Fruit fly (Drosophila melanogaster) whole organism, embryonic: ENCODE measurements around the gene Rab3-GEF.

Experiments used
- ATbp ChIP-seq: fragments of 200-800 bp; sonication (Bioruptor generic); optimal IDR thresholded peaks from 2 replicates; lab custom pipeline; 2017; ENCODE audit warnings: missing biosample characterization, mild to moderate bottlenecking, missing genetic modification characterization, missing genetic modification reagents
- Bdp1 ChIP-seq: fragments of 200-800 bp; sonication (Bioruptor generic); optimal IDR thresholded peaks from 3 replicates; lab custom pipeline; 2016; ENCODE audit warnings: missing biosample characterization, missing genetic modification characterization
- C15 ChIP-seq: fragments of 200-800 bp; sonication (Bioruptor generic); IDR thresholded peaks from 3 replicates; pipeline ENCODE4 v1.3.6; 2022; ENCODE audit warnings: missing biosample characterization, missing genetic modification characterization
- CG10959 ChIP-seq: fragments of 200-800 bp; sonication (Bioruptor generic); IDR thresholded peaks from 2 replicates; pipeline ENCODE4 v1.3.6; 2022; ENCODE audit warnings: missing biosample characterization, missing genetic modification characterization
- CG13424 ChIP-seq: fragments of 200-800 bp; sonication (Bioruptor generic); optimal IDR thresholded peaks from 2 replicates; lab custom pipeline; 2019; ENCODE audit warnings: missing biosample characterization, mild to moderate bottlenecking, missing genetic modification characterization, moderate library complexity
- CG2678 ChIP-seq: fragments of 200-800 bp; sonication (Bioruptor generic); optimal IDR thresholded peaks from 3 replicates; lab custom pipeline; 2019; ENCODE audit warnings: missing biosample characterization, mild to moderate bottlenecking, missing genetic modification characterization, moderate library complexity
- CG30403 ChIP-seq: fragments of 200-800 bp; sonication (Bioruptor generic); optimal IDR thresholded peaks from 3 replicates; lab custom pipeline; 2016; ENCODE audit warnings: missing biosample characterization, missing genetic modification characterization
- CG31365 ChIP-seq: fragments of 200-800 bp; sonication (Bioruptor generic); optimal IDR thresholded peaks from 2 replicates; lab custom pipeline; 2018; ENCODE audit warnings: missing biosample characterization, mild to moderate bottlenecking, missing genetic modification characterization
- CG31441 ChIP-seq: fragments of 200-800 bp; sonication (Bioruptor generic); IDR thresholded peaks from 2 replicates; pipeline ENCODE4 v1.3.6; 2022; ENCODE audit warnings: missing biosample characterization, missing genetic modification characterization
- CG32532 ChIP-seq: fragments of 200-800 bp; sonication (Bioruptor generic); IDR thresholded peaks from 2 replicates; pipeline ENCODE4 v1.3.6; 2022; ENCODE audit warnings: missing biosample characterization, missing genetic modification characterization
- CG3407 ChIP-seq: fragments of 200-800 bp; sonication (Bioruptor generic); optimal IDR thresholded peaks from 2 replicates; lab custom pipeline; 2018; ENCODE audit warnings: missing biosample characterization, mild to moderate bottlenecking, missing genetic modification characterization
- CG3838 ChIP-seq: fragments of 200-800 bp; sonication (Bioruptor generic); optimal IDR thresholded peaks from 3 replicates; lab custom pipeline; 2016; ENCODE audit warnings: missing biosample characterization, missing genetic modification characterization
- CG6272 ChIP-seq: fragments of 200-800 bp; sonication (Bioruptor generic); IDR thresholded peaks from 2 replicates; pipeline ENCODE4 v1.3.6; 2022; ENCODE audit warnings: missing biosample characterization, missing genetic modification characterization
- CG6683 ChIP-seq: fragments of 200-800 bp; sonication (Bioruptor generic); optimal IDR thresholded peaks from 2 replicates; lab custom pipeline; 2017; ENCODE audit warnings: missing biosample characterization, mild to moderate bottlenecking, missing genetic modification characterization, missing genetic modification reagents
- CG8359 ChIP-seq: fragments of 200-800 bp; sonication (Bioruptor generic); optimal IDR thresholded peaks from 2 replicates; lab custom pipeline; 2017; ENCODE audit warnings: missing biosample characterization, mild to moderate bottlenecking, missing genetic modification characterization, borderline replicate concordance
- CTCF ChIP-seq: fragments of 200-800 bp; sonication (Bioruptor generic); optimal IDR thresholded peaks from 2 replicates; lab custom pipeline; 2017; ENCODE audit warnings: missing biosample characterization, mild to moderate bottlenecking, missing genetic modification characterization, moderate library complexity
- Dp ChIP-seq: fragments of 200-800 bp; sonication (Bioruptor generic); optimal IDR thresholded peaks from 2 replicates; lab custom pipeline; 2018; ENCODE audit warnings: missing biosample characterization, mild to moderate bottlenecking, missing genetic modification characterization, moderate library complexity
- Gsc ChIP-seq: fragments of 200-800 bp; sonication (Bioruptor generic); IDR thresholded peaks from 2 replicates; pipeline ENCODE4 v1.3.6; 2022; ENCODE audit warnings: missing biosample characterization, missing genetic modification characterization
- Gug ChIP-seq: fragments of 200-800 bp; sonication (Bioruptor generic); IDR thresholded peaks from 4 replicates; pipeline ENCODE4 v1.3.6; 2022; ENCODE audit warnings: missing biosample characterization, missing genetic modification characterization
- Hey ChIP-seq: fragments of 200-800 bp; sonication (Bioruptor generic); optimal IDR thresholded peaks from 3 replicates; lab custom pipeline; 2018; ENCODE audit warnings: missing biosample characterization, mild to moderate bottlenecking, missing genetic modification characterization
- HmgZ ChIP-seq: fragments of 200-800 bp; sonication (Bioruptor generic); optimal IDR thresholded peaks from 2 replicates; lab custom pipeline; 2018; ENCODE audit warnings: missing biosample characterization, mild to moderate bottlenecking, missing genetic modification characterization
- Meics ChIP-seq: fragments of 200-800 bp; sonication (Bioruptor generic); optimal IDR thresholded peaks from 2 replicates; lab custom pipeline; 2017; ENCODE audit warnings: missing biosample characterization, mild to moderate bottlenecking, missing genetic modification characterization
- Oaz ChIP-seq: fragments of 200-800 bp; sonication (Bioruptor generic); IDR thresholded peaks from 2 replicates; pipeline ENCODE4 v1.3.6; 2022; ENCODE audit warnings: missing biosample characterization, missing genetic modification characterization
- Scr ChIP-seq: fragments of 200-800 bp; sonication (Bioruptor generic); IDR thresholded peaks from 2 replicates; pipeline ENCODE4 v1.3.6; 2022; ENCODE audit warnings: missing biosample characterization, missing genetic modification characterization; ENCODE audit not compliant: partially characterized antibody
- Sox102F ChIP-seq: fragments of 200-800 bp; sonication (Bioruptor generic); optimal IDR thresholded peaks from 2 replicates; lab custom pipeline; 2018; ENCODE audit warnings: missing biosample characterization, mild to moderate bottlenecking, missing genetic modification characterization, moderate library complexity
- Xbp1 ChIP-seq: fragments of 200-800 bp; sonication (Bioruptor generic); optimal IDR thresholded peaks from 3 replicates; lab custom pipeline; 2016; ENCODE audit warnings: missing biosample characterization, mild to moderate bottlenecking, missing genetic modification characterization
- Xrp1 ChIP-seq: fragments of 200-800 bp; sonication (Bioruptor generic); IDR thresholded peaks from 2 replicates; pipeline ENCODE4 v1.3.6; 2022; ENCODE audit warnings: missing biosample characterization, missing genetic modification characterization
- amos ChIP-seq: fragments of 200-800 bp; sonication (Bioruptor generic); IDR thresholded peaks from 2 replicates; pipeline ENCODE4 v1.3.6; 2022; ENCODE audit warnings: missing biosample characterization, missing genetic modification characterization; ENCODE audit not compliant: partially characterized antibody
- cato ChIP-seq: fragments of 200-800 bp; sonication (Bioruptor generic); optimal IDR thresholded peaks from 2 replicates; lab custom pipeline; 2016; ENCODE audit warnings: missing biosample characterization, missing genetic modification characterization, borderline replicate concordance
- caup ChIP-seq: fragments of 200-800 bp; sonication (Bioruptor generic); optimal IDR thresholded peaks from 3 replicates; lab custom pipeline; 2017; ENCODE audit warnings: missing biosample characterization, mild to moderate bottlenecking, missing genetic modification characterization, moderate library complexity; ENCODE audit not compliant: severe bottlenecking
- corto ChIP-seq: fragments of 200-800 bp; sonication (Bioruptor generic); optimal IDR thresholded peaks from 2 replicates; lab custom pipeline; 2016; ENCODE audit warnings: missing biosample characterization, mild to moderate bottlenecking, missing genetic modification characterization, moderate library complexity
- croc ChIP-seq: fragments of 200-800 bp; sonication (Bioruptor generic); conservative IDR thresholded peaks from 3 replicates; pipeline ENCODE4 v1.3.6; 2022; ENCODE audit warnings: missing biosample characterization, missing genetic modification characterization
- dan ChIP-seq: fragments of 200-800 bp; sonication (Bioruptor generic); IDR thresholded peaks from 2 replicates; pipeline ENCODE4 v1.3.6; 2022; ENCODE audit warnings: missing biosample characterization, missing genetic modification characterization
- emc ChIP-seq: fragments of 200-800 bp; sonication (Bioruptor generic); optimal IDR thresholded peaks from 2 replicates; lab custom pipeline; 2016; ENCODE audit warnings: missing biosample characterization, missing genetic modification characterization
- exex ChIP-seq: fragments of 200-800 bp; sonication (Bioruptor generic); optimal IDR thresholded peaks from 4 replicates; lab custom pipeline; 2018; ENCODE audit warnings: missing biosample characterization, mild to moderate bottlenecking, missing genetic modification characterization, moderate library complexity
- fru ChIP-seq: fragments of >200 bp; optimal IDR thresholded peaks from 2 replicates; lab custom pipeline; 2017
- grau ChIP-seq: fragments of 200-800 bp; optimal IDR thresholded peaks from 3 replicates; lab custom pipeline; 2019; ENCODE audit warnings: missing biosample characterization, mild to moderate bottlenecking, missing genetic modification characterization, moderate library complexity
- gsb ChIP-seq: fragments of 200-800 bp; sonication (Bioruptor generic); IDR thresholded peaks from 2 replicates; pipeline ENCODE4 v1.3.6; 2022; ENCODE audit warnings: missing biosample characterization, missing genetic modification characterization
- her ChIP-seq: fragments of 200-800 bp; sonication (Bioruptor generic); optimal IDR thresholded peaks from 2 replicates; lab custom pipeline; 2016; ENCODE audit warnings: missing biosample characterization, missing genetic modification characterization
- lbe ChIP-seq: fragments of 200-800 bp; sonication (Bioruptor generic); optimal IDR thresholded peaks from 2 replicates; lab custom pipeline; 2016; ENCODE audit warnings: missing biosample characterization, mild to moderate bottlenecking, missing genetic modification characterization
- lilli ChIP-seq: fragments of 200-800 bp; sonication (Bioruptor generic); optimal IDR thresholded peaks from 3 replicates; lab custom pipeline; 2016; ENCODE audit warnings: missing biosample characterization, missing genetic modification characterization
- luna ChIP-seq: fragments of 200-800 bp; sonication (Bioruptor generic); optimal IDR thresholded peaks from 2 replicates; lab custom pipeline; 2016; ENCODE audit warnings: missing biosample characterization, missing genetic modification characterization
- nau ChIP-seq: fragments of 200-800 bp; sonication (Bioruptor generic); optimal IDR thresholded peaks from 3 replicates; lab custom pipeline; 2017; ENCODE audit warnings: missing biosample characterization, mild to moderate bottlenecking, missing genetic modification characterization, missing genetic modification reagents
- org-1 ChIP-seq: fragments of 200-800 bp; sonication (Bioruptor generic); optimal IDR thresholded peaks from 2 replicates; lab custom pipeline; 2017; ENCODE audit warnings: missing biosample characterization, missing genetic modification characterization
- row ChIP-seq: fragments of 200-800 bp; sonication (Bioruptor generic); IDR thresholded peaks from 3 replicates; pipeline ENCODE4 v1.3.6; 2022; ENCODE audit warnings: missing biosample characterization, missing genetic modification characterization
- sim ChIP-seq: fragments of 200-800 bp; sonication (Bioruptor generic); IDR thresholded peaks from 2 replicates; pipeline ENCODE4 v1.3.6; 2022; ENCODE audit warnings: missing biosample characterization, missing genetic modification characterization
- sima ChIP-seq: fragments of 200-800 bp; sonication (Bioruptor generic); optimal IDR thresholded peaks from 2 replicates; lab custom pipeline; 2016; ENCODE audit warnings: missing biosample characterization, missing genetic modification characterization
- slp2 ChIP-seq: fragments of 200-800 bp; sonication (Bioruptor generic); optimal IDR thresholded peaks from 2 replicates; lab custom pipeline; 2016; ENCODE audit warnings: missing biosample characterization, missing genetic modification characterization
- sob ChIP-seq: fragments of 200-800 bp; sonication (Bioruptor generic); IDR thresholded peaks from 2 replicates; pipeline ENCODE4 v1.3.6; 2022; ENCODE audit warnings: missing biosample characterization, missing genetic modification characterization
- unc-4 ChIP-seq: fragments of 200-800 bp; sonication (Bioruptor generic); IDR thresholded peaks from 2 replicates; pipeline ENCODE4 v1.3.6; 2022; ENCODE audit warnings: missing biosample characterization, missing genetic modification characterization; ENCODE audit not compliant: partially characterized antibody

The Rab3-GEF gene

dm6 chrX:15074646-15075351 is 14.7 kb upstream of the Rab3-GEF start:
- peak; percentile 26 for TF ChIP-seq sima (GFP tag; lab: Kevin White, UChicago)
- TF ChIP-seq CG31365: peak; percentile 69
- TF ChIP-seq Hey: peak; percentile 67
- peak; percentile 95 for TF ChIP-seq CG30403 (GFP tag; lab: Kevin White, UChicago)
- TF ChIP-seq CG10959 (GFP tag; lab: Robert Waterston, UW): peak; percentile 72
- peak; percentile 28 for TF ChIP-seq CG8359 (GFP tag; lab: Kevin White, UChicago)
- TF ChIP-seq her: peak; percentile 94
- peak; percentile 91 for TF ChIP-seq sob
- TF ChIP-seq C15 (GFP tag; lab: Robert Waterston, UW): peak; percentile 69; the same call in 1 of the 3 replicates
- TF ChIP-seq Meics (GFP tag; lab: Kevin White, UChicago): peak; percentile 91
- TF ChIP-seq Scr (GFP tag; lab: Robert Waterston, UW): no peak
- TF ChIP-seq CG3838 (GFP tag; lab: Kevin White, UChicago): peak; percentile 60
- TF ChIP-seq grau (tag; lab: Kevin White, UChicago): peak; percentile 89
- TF ChIP-seq cato (GFP tag; lab: Kevin White, UChicago): peak; percentile 76
- peak; percentile 25 for TF ChIP-seq CTCF (GFP tag; lab: Kevin White, UChicago)
- peak; percentile 98 for TF ChIP-seq row
- no peak for TF ChIP-seq fru (lab: Kevin White, UChicago)
- TF ChIP-seq HmgZ: peak; percentile 88
- peak; percentile 91 for TF ChIP-seq luna
- peak; percentile 84 for TF ChIP-seq ATbp (GFP tag; lab: Kevin White, UChicago)
- TF ChIP-seq Xbp1 (GFP tag; lab: Kevin White, UChicago): peak; percentile 94
- TF ChIP-seq amos: peak; percentile 18; the same call in 1 of the 2 replicates
- TF ChIP-seq unc-4 (GFP tag; lab: Robert Waterston, UW): no peak
- TF ChIP-seq org-1 (GFP tag; lab: Kevin White, UChicago): peak; percentile 89
- peak; percentile 85 for TF ChIP-seq Sox102F
- peak; percentile 88 for TF ChIP-seq CG13424 (tag; lab: Kevin White, UChicago)
- TF ChIP-seq CG6683: peak; percentile 83
- TF ChIP-seq Gsc (GFP tag; lab: Robert Waterston, UW): peak; percentile 71; the same call in 1 of the 2 replicates
- TF ChIP-seq corto (GFP tag; lab: Kevin White, UChicago): no peak
- peak; percentile 74 for TF ChIP-seq croc
- TF ChIP-seq dan: peak; percentile 37; the same call in 1 of the 2 replicates
- TF ChIP-seq slp2: peak; percentile 89
- peak; percentile 88 for TF ChIP-seq Xrp1
- TF ChIP-seq Bdp1 (GFP tag; lab: Kevin White, UChicago): peak; percentile 77
- TF ChIP-seq CG3407 (GFP tag; lab: Kevin White, UChicago): peak; percentile 71
- TF ChIP-seq nau (GFP tag; lab: Kevin White, UChicago): peak; percentile 86
- peak; percentile 86 for TF ChIP-seq CG6272 (GFP tag; lab: Robert Waterston, UW)
- TF ChIP-seq sim (GFP tag; lab: Robert Waterston, UW): 0 out of 2 replicates have a peak, but pooled peaks have one; percentile 4
- TF ChIP-seq emc (GFP tag; lab: Kevin White, UChicago): peak; percentile 83
- peak; percentile 71 for TF ChIP-seq gsb (GFP tag; lab: Robert Waterston, UW)
- peak; percentile 2 for TF ChIP-seq lbe (GFP tag; lab: Kevin White, UChicago)
- peak; percentile 98 for TF ChIP-seq Gug
- peak; percentile 67 for TF ChIP-seq Oaz
- peak; percentile 90 for TF ChIP-seq CG32532 (GFP tag; lab: Robert Waterston, UW)
- peak; percentile 84 for TF ChIP-seq CG31441
- peak; percentile 81 for TF ChIP-seq caup (GFP tag; lab: Kevin White, UChicago)
- TF ChIP-seq exex (tag; lab: Kevin White, UChicago): peak; percentile 64
- no peak for TF ChIP-seq Dp (GFP tag; lab: Kevin White, UChicago)
- TF ChIP-seq CG2678 (tag; lab: Kevin White, UChicago): peak; percentile 92
- TF ChIP-seq lilli (GFP tag; lab: Kevin White, UChicago): peak; percentile 97
